Fruit fly (Drosophila melanogaster): Measurements from ENCODE around the gene hmw.
A peak's percentile ranks its signal among the peaks of the same experiment; 100 is the strongest.

The hmw gene

dm6 chr3R:18396801-18397604 is 35.2 kb downstream of the hmw start, which contains the start of gene Vti1b:
TSS of gene Vti1b (plus strand) at chr3R:18396995.
- peak; percentile 87 for TF ChIP-seq Jra (GFP tag; optimal IDR thresholded peaks at IDR 0.05)
- peak; percentile 87 for TF ChIP-seq sage (GFP tag; optimal IDR thresholded peaks at IDR 0.05)
- TF ChIP-seq Mio (GFP tag; optimal IDR thresholded peaks at IDR 0.05): peak; percentile 86
- TF ChIP-seq OdsH (GFP tag; optimal IDR thresholded peaks at IDR 0.05): peak; percentile 98
- TF ChIP-seq fru (GFP tag; optimal IDR thresholded peaks at IDR 0.05): peak; percentile 98
- TF ChIP-seq CG9705 (GFP tag; optimal IDR thresholded peaks at IDR 0.05): peak; percentile 70
- peak; percentile 94 for TF ChIP-seq HLH106 (tag; optimal IDR thresholded peaks at IDR 0.05)
- peak; percentile 64 for TF ChIP-seq dsf (GFP tag; optimal IDR thresholded peaks at IDR 0.05; ENCODE audit: borderline replicate concordance)
- no peak for TF ChIP-seq Myc (optimal IDR thresholded peaks at IDR 0.05)
- TF ChIP-seq dl (GFP tag; optimal IDR thresholded peaks at IDR 0.05; ENCODE audit: insufficient read depth in 1 of 2, partially characterized antibody in 2 of 2): peak; percentile 83 to 91
- peak; percentile 98 for TF ChIP-seq rgr (GFP tag; optimal IDR thresholded peaks at IDR 0.05)
- peak; percentile 94 for TF ChIP-seq Sp1 (GFP tag; optimal IDR thresholded peaks at IDR 0.05)
- TF ChIP-seq CrebA (GFP tag; optimal IDR thresholded peaks at IDR 0.05; ENCODE audit: borderline replicate concordance): no peak
- TF ChIP-seq psq (GFP tag; optimal IDR thresholded peaks at IDR 0.05): peak; percentile 96
- peak; percentile 96 for TF ChIP-seq Vsx2 (GFP tag; optimal IDR thresholded peaks at IDR 0.05; ENCODE audit: partially characterized antibody)
- peak; percentile 97 for TF ChIP-seq woc (GFP tag; optimal IDR thresholded peaks at IDR 0.05)
- no peak for TF ChIP-seq lola (GFP tag; optimal IDR thresholded peaks at IDR 0.05)
- TF ChIP-seq Dfd (GFP tag; optimal IDR thresholded peaks at IDR 0.05): no peak
- TF ChIP-seq sv (GFP tag; optimal IDR thresholded peaks at IDR 0.05): peak; percentile 93
- TF ChIP-seq brk (GFP tag; optimal IDR thresholded peaks at IDR 0.05): peak; percentile 92
- TF ChIP-seq Dif (GFP tag; optimal IDR thresholded peaks at IDR 0.05; ENCODE audit: partially characterized antibody): peak; percentile 91
- TF ChIP-seq Abd-B (GFP tag; optimal IDR thresholded peaks at IDR 0.05): no peak
- peak; percentile 84 to 97 for TF ChIP-seq foxo (GFP tag; optimal IDR thresholded peaks at IDR 0.05)
- TF ChIP-seq tai (GFP tag; optimal IDR thresholded peaks at IDR 0.05): no peak
- peak; percentile 92 for TF ChIP-seq dmrt93B (GFP tag; optimal IDR thresholded peaks at IDR 0.05)
- peak; percentile 98 for TF ChIP-seq ey (GFP tag; optimal IDR thresholded peaks at IDR 0.05)
- peak; percentile 97 for TF ChIP-seq Hnf4 (GFP tag; optimal IDR thresholded peaks at IDR 0.05)
- peak; percentile 39 for TF ChIP-seq jim (GFP tag; optimal IDR thresholded peaks at IDR 0.05)
- TF ChIP-seq GATAd (GFP tag; optimal IDR thresholded peaks at IDR 0.05): peak; percentile 59
- TF ChIP-seq N (GFP tag; optimal IDR thresholded peaks at IDR 0.05): no peak
- TF ChIP-seq Hr83 (GFP tag; optimal IDR thresholded peaks at IDR 0.05; ENCODE audit: poor library complexity, severe bottlenecking): peak; percentile 81
- no peak for TF ChIP-seq usp (GFP tag; optimal IDR thresholded peaks at IDR 0.05)
- TF ChIP-seq h (GFP tag; optimal IDR thresholded peaks at IDR 0.05): peak; percentile 98
- peak; percentile 97 for TF ChIP-seq br (GFP tag; optimal IDR thresholded peaks at IDR 0.05)
- TF ChIP-seq pan (optimal IDR thresholded peaks at IDR 0.05): no peak
- TF ChIP-seq CG32264 (GFP tag; optimal IDR thresholded peaks at IDR 0.05): peak; percentile 74
- TF ChIP-seq Hr78 (GFP tag; optimal IDR thresholded peaks at IDR 0.05): no peak
- TF ChIP-seq Rel (GFP tag; optimal IDR thresholded peaks at IDR 0.05): peak; percentile 55
- TF ChIP-seq Rel (tag; optimal IDR thresholded peaks at IDR 0.05): peak; percentile 72

- TF ChIP-seq Dif (GFP tag; optimal IDR thresholded peaks at IDR 0.05; ENCODE audit: partially characterized antibody) (no peak), Vsx2 (GFP tag; optimal IDR thresholded peaks at IDR 0.05; ENCODE audit: partially characterized antibody) (peak; percentile 72)
Measured at dm6 chr3R:18397834-18398378, 36.1 kb downstream of the hmw start.

Measured in whole organism, wandering third instar larva.